Worm (Caenorhabditis elegans) whole organism, mixed stage, embryonic: ENCODE measurements around the gene Y54F10AM.6.
A peak's percentile ranks its signal among the peaks of the same experiment; 100 is the strongest.

ENCODE experiments used
- M03D4.4 ChIP-seq: sonication (generic microtip); optimal IDR thresholded peaks from 2 replicates; lab custom pipeline; 2017; ENCODE audit warnings: mild to moderate bottlenecking, missing genetic modification characterization, missing compliant biosample characterization
- bed-3 ChIP-seq: fragments of 200-800 bp; sonication (Bioruptor generic); optimal IDR thresholded peaks from 3 replicates; lab custom pipeline; 2018; ENCODE audit warnings: mild to moderate bottlenecking, missing genetic modification characterization, moderate library complexity, missing compliant biosample characterization
- blmp-1 ChIP-seq: fragments of 150-350 bp; optimal IDR thresholded peaks from 2 replicates; lab custom pipeline; 2014; ENCODE audit warnings: missing biosample characterization, missing genetic modification characterization
- ceh-39 ChIP-seq: fragments of 150-350 bp; optimal IDR thresholded peaks from 2 replicates; lab custom pipeline; 2014; ENCODE audit warnings: missing biosample characterization, missing genetic modification characterization
- ceh-43 ChIP-seq: fragments of 200-800 bp; sonication (Bioruptor generic); optimal IDR thresholded peaks from 2 replicates; lab custom pipeline; 2018; ENCODE audit warnings: mild to moderate bottlenecking, missing genetic modification characterization, moderate library complexity, missing compliant biosample characterization
- ceh-83 ChIP-seq: fragments of 200-800 bp; sonication (Bioruptor generic); optimal IDR thresholded peaks from 2 replicates; lab custom pipeline; 2018; ENCODE audit warnings: mild to moderate bottlenecking, missing genetic modification characterization, missing compliant biosample characterization
- ces-1 ChIP-seq: fragments of 150-350 bp; optimal IDR thresholded peaks from 2 replicates; lab custom pipeline; 2014; ENCODE audit warnings: missing biosample characterization, missing genetic modification reagents, missing genetic modification characterization
- cnd-1 ChIP-seq: fragments of 200-800 bp; sonication (Bioruptor generic); optimal IDR thresholded peaks from 2 replicates; lab custom pipeline; 2018; ENCODE audit warnings: mild to moderate bottlenecking, missing genetic modification characterization, missing compliant biosample characterization
- drap-1 ChIP-seq: fragments of 200-800 bp; sonication (Bioruptor generic); optimal IDR thresholded peaks from 3 replicates; lab custom pipeline; 2018; ENCODE audit warnings: mild to moderate bottlenecking, missing genetic modification characterization, missing compliant biosample characterization
- elt-1 ChIP-seq: sonication (generic microtip); optimal IDR thresholded peaks from 2 replicates; lab custom pipeline; 2017; ENCODE audit warnings: missing genetic modification characterization, mild to moderate bottlenecking, missing compliant biosample characterization, antibody characterized with exemption, moderate library complexity, borderline replicate concordance; ENCODE audit not compliant: insufficient read depth
- elt-3 ChIP-seq: fragments of 150-350 bp; optimal IDR thresholded peaks from 2 replicates; lab custom pipeline; 2014; ENCODE audit warnings: missing biosample characterization, missing genetic modification characterization
- flh-1 ChIP-seq: fragments of 200-800 bp; sonication (Bioruptor generic); optimal IDR thresholded peaks from 2 replicates; lab custom pipeline; 2018; ENCODE audit warnings: mild to moderate bottlenecking, missing genetic modification characterization, moderate library complexity, missing compliant biosample characterization
- ham-2 ChIP-seq: fragments of 200-800 bp; sonication (Bioruptor generic); optimal IDR thresholded peaks from 2 replicates; lab custom pipeline; 2018; ENCODE audit warnings: mild to moderate bottlenecking, missing genetic modification characterization, missing compliant biosample characterization
- lin-13 ChIP-seq: fragments of 150-350 bp; optimal IDR thresholded peaks from 2 replicates; lab custom pipeline; 2014; ENCODE audit warnings: missing biosample characterization, missing genetic modification characterization
- lin-32 ChIP-seq: fragments of 200-800 bp; sonication (Bioruptor generic); optimal IDR thresholded peaks from 2 replicates; lab custom pipeline; 2018; ENCODE audit warnings: mild to moderate bottlenecking, missing genetic modification characterization, missing compliant biosample characterization
- lsy-2 ChIP-seq: fragments of 150-350 bp; optimal IDR thresholded peaks from 2 replicates; lab custom pipeline; 2014; ENCODE audit warnings: missing biosample characterization, missing genetic modification characterization
- mab-5 ChIP-seq: fragments of 150-350 bp; optimal IDR thresholded peaks from 2 replicates; lab custom pipeline; 2014; ENCODE audit warnings: missing biosample characterization, missing genetic modification characterization
- mep-1 ChIP-seq: fragments of 150-350 bp; optimal IDR thresholded peaks from 2 replicates; lab custom pipeline; 2017; ENCODE audit warnings: missing biosample characterization, missing genetic modification reagents, missing genetic modification characterization, inconsistent platforms
- mls-2 ChIP-seq: sonication (generic microtip); optimal IDR thresholded peaks from 2 replicates; lab custom pipeline; 2016; ENCODE audit warnings: mild to moderate bottlenecking, missing genetic modification characterization, moderate library complexity, missing compliant biosample characterization
- nhr-12 ChIP-seq: fragments of 150-350 bp; optimal IDR thresholded peaks from 2 replicates; lab custom pipeline; 2014; ENCODE audit warnings: missing biosample characterization, missing genetic modification characterization
- nhr-2 ChIP-seq: fragments of 150-350 bp; optimal IDR thresholded peaks from 2 replicates; lab custom pipeline; 2014; ENCODE audit warnings: missing biosample characterization, missing genetic modification characterization
- nhr-237 ChIP-seq: fragments of 150-350 bp; optimal IDR thresholded peaks from 2 replicates; lab custom pipeline; 2014; ENCODE audit warnings: missing biosample characterization, missing genetic modification characterization
- nhr-28 ChIP-seq: fragments of 150-350 bp; optimal IDR thresholded peaks from 2 replicates; lab custom pipeline; 2014; ENCODE audit warnings: missing biosample characterization, missing genetic modification characterization
- nhr-76 ChIP-seq: sonication (generic microtip); optimal IDR thresholded peaks from 2 replicates; lab custom pipeline; 2017; ENCODE audit warnings: missing biosample characterization, missing genetic modification characterization
- pha-4 ChIP-seq: fragments of 150-350 bp; optimal IDR thresholded peaks from 2 replicates; lab custom pipeline; 2018; ENCODE audit warnings: missing biosample characterization, missing genetic modification reagents, missing genetic modification characterization
- sem-2 ChIP-seq: fragments of 200-800 bp; sonication (Bioruptor generic); optimal IDR thresholded peaks from 2 replicates; lab custom pipeline; 2018; ENCODE audit warnings: mild to moderate bottlenecking, missing genetic modification characterization, missing compliant biosample characterization
- snpc-4 ChIP-seq: fragments of 150-350 bp; optimal IDR thresholded peaks from 2 replicates; lab custom pipeline; 2014; ENCODE audit warnings: missing biosample characterization, missing genetic modification characterization
- sptf-1 ChIP-seq: sonication (generic microtip); optimal IDR thresholded peaks from 2 replicates; lab custom pipeline; 2017; ENCODE audit warnings: mild to moderate bottlenecking, missing genetic modification characterization, moderate library complexity, missing compliant biosample characterization
- tbx-8 ChIP-seq: fragments of 200-800 bp; sonication (Bioruptor generic); optimal IDR thresholded peaks from 2 replicates; lab custom pipeline; 2018; ENCODE audit warnings: mild to moderate bottlenecking, missing genetic modification characterization, moderate library complexity, missing compliant biosample characterization
- unc-120 ChIP-seq: sonication (generic microtip); optimal IDR thresholded peaks from 2 replicates; lab custom pipeline; 2017; ENCODE audit warnings: missing genetic modification characterization, missing compliant biosample characterization; ENCODE audit not compliant: poor library complexity, severe bottlenecking
- unc-39 ChIP-seq: fragments of 150-350 bp; optimal IDR thresholded peaks from 2 replicates; lab custom pipeline; 2014; ENCODE audit warnings: missing biosample characterization, missing genetic modification characterization
- unc-62 ChIP-seq: fragments of 150-350 bp; optimal IDR thresholded peaks from 2 replicates; lab custom pipeline; 2014; ENCODE audit warnings: missing biosample characterization, missing genetic modification reagents, missing genetic modification characterization
- zip-8 ChIP-seq: fragments of 150-350 bp; optimal IDR thresholded peaks from 2 replicates; lab custom pipeline; 2014; ENCODE audit warnings: missing biosample characterization, missing genetic modification characterization
- ztf-11 ChIP-seq: fragments of 150-350 bp; optimal IDR thresholded peaks from 2 replicates; lab custom pipeline; 2014; ENCODE audit warnings: missing biosample characterization, missing genetic modification characterization

The Y54F10AM.6 gene

DNA sequence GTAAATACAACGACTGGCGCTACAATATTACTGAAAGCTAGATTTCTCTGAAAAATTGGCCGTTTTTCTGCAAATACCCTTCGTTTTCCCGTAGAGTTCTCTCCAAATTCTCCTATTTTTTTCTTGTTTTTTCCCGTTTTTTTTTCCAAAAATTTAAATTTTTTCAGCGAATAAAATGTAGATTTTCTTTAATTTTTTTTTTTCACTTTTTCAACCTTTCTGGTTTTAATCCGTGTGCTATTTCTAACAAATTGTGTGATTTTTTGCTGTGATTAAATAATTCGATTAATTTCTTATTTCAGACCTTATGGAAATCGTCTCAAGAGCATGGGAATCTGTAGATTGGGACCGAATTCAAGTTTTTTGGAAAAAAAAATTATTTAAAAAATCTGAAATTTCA, 21.7 kb downstream of the Y54F10AM.6 start, which contains the start of gene cone-1:
Gene cone-1, plus strand, starts transcription at position 301 of the 400 bp plus-strand sequence.
- no peak for TF ChIP-seq pha-4 (tag; lab: Kevin White, UChicago)
- no peak for TF ChIP-seq lsy-2 (tag; lab: Kevin White, UChicago)
- TF ChIP-seq cnd-1 (tag; lab: Kevin White, UChicago) = no peak
- TF ChIP-seq lin-13 = no peak

ce11 chrIII:2532716-2533115, 24.1 kb downstream of the Y54F10AM.6 start:
- TF ChIP-seq nhr-12 (tag; lab: Kevin White, UChicago) = no peak
- no peak for TF ChIP-seq nhr-237 (tag; lab: Kevin White, UChicago)
- TF ChIP-seq mls-2 (tag; lab: Kevin White, UChicago) = peak; percentile 55
- TF ChIP-seq bed-3 (GFP tag; lab: Kevin White, UChicago) = no peak
- no peak for TF ChIP-seq mab-5 (tag; lab: Kevin White, UChicago)
- TF ChIP-seq cnd-1 (tag; lab: Kevin White, UChicago) = peak; percentile 35
- TF ChIP-seq snpc-4 (tag; lab: Kevin White, UChicago) = no peak
- no peak for TF ChIP-seq tbx-8 (GFP tag; lab: Kevin White, UChicago)
- TF ChIP-seq ceh-43 (GFP tag; lab: Kevin White, UChicago) = no peak
- no peak for TF ChIP-seq sem-2 (GFP tag; lab: Kevin White, UChicago)
- TF ChIP-seq blmp-1 = no peak
- TF ChIP-seq lin-13 = peak; percentile 41
- TF ChIP-seq ceh-39 = peak; percentile 34
- peak; percentile 68 for TF ChIP-seq ztf-11 (tag; lab: Kevin White, UChicago)
- no peak for TF ChIP-seq elt-1 (tag; lab: Kevin White, UChicago)
- no peak for TF ChIP-seq lin-32
- TF ChIP-seq ces-1 (GFP tag; lab: Kevin White, UChicago) = peak; percentile 77
- TF ChIP-seq nhr-76 (tag; lab: Kevin White, UChicago) = no peak
- TF ChIP-seq M03D4.4 (tag; lab: Kevin White, UChicago) = no peak
- no peak for TF ChIP-seq sptf-1 (tag; lab: Kevin White, UChicago)
- no peak for TF ChIP-seq zip-8
- no peak for TF ChIP-seq unc-39
- peak; percentile 66 for TF ChIP-seq unc-62
- TF ChIP-seq nhr-28 (tag; lab: Kevin White, UChicago) = no peak
- TF ChIP-seq mep-1 (tag; lab: Kevin White, UChicago) = peak; percentile 31
- TF ChIP-seq, all 35 proteins: peak for 8

DNA sequence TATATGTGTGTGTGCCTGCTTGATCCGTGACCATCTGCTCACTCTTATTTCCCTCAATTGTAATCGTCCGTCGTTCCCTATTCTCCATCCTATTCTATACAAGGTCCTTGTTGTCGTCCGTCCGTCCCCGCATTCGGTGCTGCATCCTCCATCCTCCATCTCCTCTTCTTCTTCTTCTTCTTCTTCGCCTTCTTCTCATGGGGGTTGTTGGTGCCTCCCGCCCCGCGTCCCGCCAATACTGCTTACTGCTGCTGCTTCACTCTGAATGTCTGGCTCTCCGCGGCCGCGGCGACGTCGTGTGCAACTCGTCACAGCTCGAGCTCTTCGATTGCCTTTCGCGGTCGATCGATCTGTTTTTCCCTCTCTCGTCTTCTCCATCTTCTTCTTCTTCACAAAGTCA, 26.5 kb downstream of the Y54F10AM.6 start:
- TF ChIP-seq nhr-76 (tag; lab: Kevin White, UChicago) = no peak
- TF ChIP-seq nhr-12 (tag; lab: Kevin White, UChicago) = no peak
- no peak for TF ChIP-seq M03D4.4 (tag; lab: Kevin White, UChicago)
- peak; percentile 49 for TF ChIP-seq drap-1
- no peak for TF ChIP-seq elt-3 (tag; lab: Kevin White, UChicago)
- TF ChIP-seq snpc-4 (tag; lab: Kevin White, UChicago) = no peak
- TF ChIP-seq unc-39 = no peak
- no peak for TF ChIP-seq blmp-1
- TF ChIP-seq bed-3 (GFP tag; lab: Kevin White, UChicago) = no peak
- no peak for TF ChIP-seq lsy-2 (tag; lab: Kevin White, UChicago)
- no peak for TF ChIP-seq nhr-2 (tag; lab: Kevin White, UChicago)
- peak; percentile 65 for TF ChIP-seq sptf-1 (tag; lab: Kevin White, UChicago)
- TF ChIP-seq mab-5 (tag; lab: Kevin White, UChicago) = no peak
- no peak for TF ChIP-seq elt-1 (tag; lab: Kevin White, UChicago)
- TF ChIP-seq ces-1 (GFP tag; lab: Kevin White, UChicago) = peak; percentile 37
- TF ChIP-seq flh-1 (GFP tag; lab: Kevin White, UChicago) = no peak
- TF ChIP-seq nhr-28 (tag; lab: Kevin White, UChicago) = no peak
- TF ChIP-seq zip-8 = no peak
- TF ChIP-seq lin-32 = no peak
- peak; percentile 89 for TF ChIP-seq cnd-1 (tag; lab: Kevin White, UChicago)
- no peak for TF ChIP-seq lin-13
- peak; percentile 35 for TF ChIP-seq sem-2 (GFP tag; lab: Kevin White, UChicago)
- TF ChIP-seq ceh-43 (GFP tag; lab: Kevin White, UChicago) = no peak
- TF ChIP-seq ceh-83 (GFP tag; lab: Kevin White, UChicago) = no peak
- no peak for TF ChIP-seq unc-120 (tag; lab: Kevin White, UChicago)
- no peak for TF ChIP-seq unc-62
- peak; percentile 60 for TF ChIP-seq mls-2 (tag; lab: Kevin White, UChicago)
- TF ChIP-seq mep-1 (tag; lab: Kevin White, UChicago) = peak; percentile 38
- TF ChIP-seq ztf-11 (tag; lab: Kevin White, UChicago) = no peak
- no peak for TF ChIP-seq ham-2 (GFP tag; lab: Kevin White, UChicago)
- TF ChIP-seq tbx-8 (GFP tag; lab: Kevin White, UChicago) = no peak
- TF ChIP-seq ceh-39 = no peak
